Fruit fly (Drosophila melanogaster): ENCODE measurements around the gene Nepl11.

Nepl11 gene

dm6 chr3R:4294689-4295088 is at the start of gene Nepl11:
Gene Nepl11, minus strand, starts transcription at chr3R:4294840.
- TF ChIP-seq Abd-B (GFP tag; optimal IDR thresholded peaks at IDR 0.05) (no peak), usp (GFP tag; optimal IDR thresholded peaks at IDR 0.05) (no peak), CG9705 (GFP tag; optimal IDR thresholded peaks at IDR 0.05) (no peak), rgr (GFP tag; optimal IDR thresholded peaks at IDR 0.05) (no peak), dsf (GFP tag; optimal IDR thresholded peaks at IDR 0.05; ENCODE audit: borderline replicate concordance) (no peak), fru (GFP tag; optimal IDR thresholded peaks at IDR 0.05) (no peak), Rel (GFP tag; optimal IDR thresholded peaks at IDR 0.05) (no peak), Rel (tag; optimal IDR thresholded peaks at IDR 0.05) (no peak), OdsH (GFP tag; optimal IDR thresholded peaks at IDR 0.05) (no peak), Mio (GFP tag; optimal IDR thresholded peaks at IDR 0.05) (no peak), N (GFP tag; optimal IDR thresholded peaks at IDR 0.05) (no peak), foxo (GFP tag; optimal IDR thresholded peaks at IDR 0.05) (no peak), br (GFP tag; optimal IDR thresholded peaks at IDR 0.05) (no peak), ey (GFP tag; optimal IDR thresholded peaks at IDR 0.05) (no peak)

dm6 chr3R:4341177-4341576 is 46.5 kb upstream of the Nepl11 start:
- no peak for TF ChIP-seq h (GFP tag; optimal IDR thresholded peaks at IDR 0.05)
- TF ChIP-seq dl (GFP tag; optimal IDR thresholded peaks at IDR 0.05; ENCODE audit: insufficient read depth in 1 of 2, partially characterized antibody in 2 of 2), result no peak
- no peak for TF ChIP-seq Rel (GFP tag; optimal IDR thresholded peaks at IDR 0.05)
- no peak for TF ChIP-seq Rel (tag; optimal IDR thresholded peaks at IDR 0.05)
- TF ChIP-seq usp (GFP tag; optimal IDR thresholded peaks at IDR 0.05), result no peak
- TF ChIP-seq Jra (GFP tag; optimal IDR thresholded peaks at IDR 0.05), result no peak
- no peak for TF ChIP-seq br (GFP tag; optimal IDR thresholded peaks at IDR 0.05)
- TF ChIP-seq psq (GFP tag; optimal IDR thresholded peaks at IDR 0.05), result no peak
- no peak for TF ChIP-seq Dfd (GFP tag; optimal IDR thresholded peaks at IDR 0.05)
- TF ChIP-seq Abd-B (GFP tag; optimal IDR thresholded peaks at IDR 0.05), result no peak
- TF ChIP-seq tai (GFP tag; optimal IDR thresholded peaks at IDR 0.05), result no peak
- TF ChIP-seq OdsH (GFP tag; optimal IDR thresholded peaks at IDR 0.05), result no peak
- TF ChIP-seq rgr (GFP tag; optimal IDR thresholded peaks at IDR 0.05), result no peak
- TF ChIP-seq GATAd (GFP tag; optimal IDR thresholded peaks at IDR 0.05), result no peak
- TF ChIP-seq N (GFP tag; optimal IDR thresholded peaks at IDR 0.05), result no peak
- TF ChIP-seq Hr78 (GFP tag; optimal IDR thresholded peaks at IDR 0.05), result no peak

DNA sequence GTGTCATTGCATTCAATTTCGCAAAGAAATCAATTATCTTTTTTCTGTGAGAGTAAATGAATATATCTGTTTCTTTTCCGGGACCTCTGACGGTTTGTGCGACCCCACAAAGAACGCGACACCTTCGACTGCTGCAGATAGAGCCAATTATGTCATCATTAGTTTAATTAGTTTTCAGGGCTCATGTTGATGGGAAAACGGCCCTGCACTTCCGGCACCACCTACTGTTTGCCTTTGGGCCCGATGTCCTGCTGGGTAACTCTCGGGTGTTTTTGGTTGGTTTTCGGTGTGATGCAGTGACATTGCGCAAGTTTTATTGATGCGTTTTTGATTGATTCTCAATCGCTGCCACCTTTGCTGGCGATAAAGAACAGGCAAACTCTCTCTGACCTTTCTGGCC is 45.5 kb upstream of the Nepl11 start:
- TF ChIP-seq Vsx2 (GFP tag; optimal IDR thresholded peaks at IDR 0.05; ENCODE audit: partially characterized antibody) (no peak), Myc (optimal IDR thresholded peaks at IDR 0.05) (no peak), Hr78 (GFP tag; optimal IDR thresholded peaks at IDR 0.05) (no peak), usp (GFP tag; optimal IDR thresholded peaks at IDR 0.05) (no peak)

DNA sequence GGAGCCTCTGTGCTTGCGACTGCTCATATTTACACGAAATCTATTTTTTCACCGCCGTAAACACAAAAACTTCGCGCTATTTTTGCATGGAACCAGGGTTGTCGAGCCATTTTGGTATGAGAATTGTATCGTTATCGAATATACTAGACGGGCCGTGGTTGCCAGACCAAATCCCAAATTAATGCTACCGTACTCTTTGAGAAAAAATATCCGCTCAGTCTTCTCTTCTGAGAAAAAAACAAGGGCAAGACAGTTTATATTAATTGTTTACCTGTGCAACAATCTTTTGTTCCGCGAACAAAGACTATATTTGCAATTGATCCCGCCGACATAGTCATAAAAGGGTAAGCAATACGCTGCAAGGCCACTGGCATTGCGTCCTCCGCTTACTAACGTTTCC is 42.9 kb upstream of the Nepl11 start, which contains the start of the genes Skp2 and CG1103:
Gene Skp2, minus strand, starts transcription at position 95 of the 400 bp plus-strand sequence.
Gene CG1103, plus strand, starts transcription at position 176 of the 400 bp plus-strand sequence.
- TF ChIP-seq dsf (GFP tag; optimal IDR thresholded peaks at IDR 0.05; ENCODE audit: borderline replicate concordance), result no peak
- TF ChIP-seq jim (GFP tag; optimal IDR thresholded peaks at IDR 0.05), result no peak
- TF ChIP-seq ey (GFP tag; optimal IDR thresholded peaks at IDR 0.05), result no peak
- TF ChIP-seq Rel (GFP tag; optimal IDR thresholded peaks at IDR 0.05), result no peak
- no peak for TF ChIP-seq Rel (tag; optimal IDR thresholded peaks at IDR 0.05)

dm6 chr3R:4334798-4335197 is 40.2 kb upstream of the Nepl11 start, which contains the start of gene CG14645:
Gene CG14645, plus strand, starts transcription at chr3R:4335098.
- TF ChIP-seq Mio (GFP tag; optimal IDR thresholded peaks at IDR 0.05) (no peak), woc (GFP tag; optimal IDR thresholded peaks at IDR 0.05) (no peak), br (GFP tag; optimal IDR thresholded peaks at IDR 0.05) (no peak), ey (GFP tag; optimal IDR thresholded peaks at IDR 0.05) (no peak), sage (GFP tag; optimal IDR thresholded peaks at IDR 0.05) (no peak), Jra (GFP tag; optimal IDR thresholded peaks at IDR 0.05) (no peak), Abd-B (GFP tag; optimal IDR thresholded peaks at IDR 0.05) (no peak), h (GFP tag; optimal IDR thresholded peaks at IDR 0.05) (no peak), usp (GFP tag; optimal IDR thresholded peaks at IDR 0.05) (no peak), Hnf4 (GFP tag; optimal IDR thresholded peaks at IDR 0.05) (no peak), lola (GFP tag; optimal IDR thresholded peaks at IDR 0.05) (no peak), CG9705 (GFP tag; optimal IDR thresholded peaks at IDR 0.05) (no peak), Hr78 (GFP tag; optimal IDR thresholded peaks at IDR 0.05) (no peak), CrebA (GFP tag; optimal IDR thresholded peaks at IDR 0.05; ENCODE audit: borderline replicate concordance) (no peak), Rel (GFP tag; optimal IDR thresholded peaks at IDR 0.05) (no peak), Rel (tag; optimal IDR thresholded peaks at IDR 0.05) (no peak), dsf (GFP tag; optimal IDR thresholded peaks at IDR 0.05; ENCODE audit: borderline replicate concordance) (no peak)

Data from whole organism, wandering third instar larva.